Fruit fly (Drosophila melanogaster): ENCODE measurements around the gene Muc68D.

dm6 chr3L:11721498-11721946, 50.4 kb downstream of the Muc68D start:
- no peak for TF ChIP-seq usp (GFP tag; optimal IDR thresholded peaks at IDR 0.05)
- TF ChIP-seq pan (optimal IDR thresholded peaks at IDR 0.05) = no peak
- no peak for TF ChIP-seq tai (GFP tag; optimal IDR thresholded peaks at IDR 0.05)
- peak; percentile 45 for TF ChIP-seq ey (GFP tag; optimal IDR thresholded peaks at IDR 0.05)
- TF ChIP-seq Rel (GFP tag; optimal IDR thresholded peaks at IDR 0.05) = no peak
- TF ChIP-seq Rel (tag; optimal IDR thresholded peaks at IDR 0.05) = no peak
- TF ChIP-seq psq (GFP tag; optimal IDR thresholded peaks at IDR 0.05) = peak; percentile 5
- TF ChIP-seq rgr (GFP tag; optimal IDR thresholded peaks at IDR 0.05) = peak; percentile 39
- no peak for TF ChIP-seq brk (GFP tag; optimal IDR thresholded peaks at IDR 0.05)
- TF ChIP-seq sage (GFP tag; optimal IDR thresholded peaks at IDR 0.05) = no peak
- peak; percentile 33 for TF ChIP-seq OdsH (GFP tag; optimal IDR thresholded peaks at IDR 0.05)
- no peak for TF ChIP-seq dmrt93B (GFP tag; optimal IDR thresholded peaks at IDR 0.05)
